Worm (Caenorhabditis elegans) whole organism, late embryonic: ENCODE measurements around the gene cdr-4.

Source experiments
- C08G9.2 ChIP-seq: sonication (generic microtip); optimal IDR thresholded peaks from 2 replicates; lab custom pipeline; 2016; ENCODE audit warnings: mild to moderate bottlenecking, missing genetic modification characterization, moderate library complexity, missing compliant biosample characterization
- C38D4.7 ChIP-seq: fragments of 200-800 bp; sonication (Bioruptor generic); optimal IDR thresholded peaks from 2 replicates; lab custom pipeline; 2018; ENCODE audit warnings: mild to moderate bottlenecking, missing genetic modification characterization, moderate library complexity, missing compliant biosample characterization
- Y22D7AL.16 ChIP-seq: sonication (generic microtip); optimal IDR thresholded peaks from 2 replicates; lab custom pipeline; 2016; ENCODE audit warnings: missing genetic modification characterization, missing compliant biosample characterization
- ceh-14 ChIP-seq: sonication (generic microtip); optimal IDR thresholded peaks from 2 replicates; lab custom pipeline; 2016; ENCODE audit warnings: missing genotype, missing genetic modification characterization, missing compliant biosample characterization
- ceh-19 ChIP-seq: fragments of 200-800 bp; sonication (Bioruptor generic); optimal IDR thresholded peaks from 2 replicates; lab custom pipeline; 2018; ENCODE audit warnings: mild to moderate bottlenecking, missing genetic modification characterization, missing compliant biosample characterization
- ceh-22 ChIP-seq: sonication (generic microtip); optimal IDR thresholded peaks from 2 replicates; lab custom pipeline; 2017; ENCODE audit warnings: missing biosample characterization, missing genetic modification characterization
- ceh-24 ChIP-seq: sonication (generic microtip); optimal IDR thresholded peaks from 2 replicates; lab custom pipeline; 2016; ENCODE audit warnings: mild to moderate bottlenecking, missing genetic modification characterization, missing compliant biosample characterization
- ceh-30 ChIP-seq: fragments of 150-350 bp; optimal IDR thresholded peaks from 2 replicates; lab custom pipeline; 2014; ENCODE audit warnings: missing biosample characterization, missing genetic modification characterization
- ceh-31 ChIP-seq: sonication (generic microtip); optimal IDR thresholded peaks from 2 replicates; lab custom pipeline; 2016; ENCODE audit warnings: missing genetic modification characterization, missing compliant biosample characterization
- dmd-4 ChIP-seq: sonication (generic microtip); optimal IDR thresholded peaks from 2 replicates; lab custom pipeline; 2016; ENCODE audit warnings: borderline replicate concordance, missing genetic modification characterization, missing compliant biosample characterization
- dve-1 ChIP-seq: sonication (generic microtip); optimal IDR thresholded peaks from 2 replicates; lab custom pipeline; 2017; ENCODE audit warnings: antibody characterized with exemption, mild to moderate bottlenecking, missing genetic modification characterization, missing compliant biosample characterization
- elt-4 ChIP-seq: sonication (generic microtip); optimal IDR thresholded peaks from 2 replicates; lab custom pipeline; 2016; ENCODE audit warnings: missing genetic modification characterization, missing compliant biosample characterization
- fax-1 ChIP-seq: sonication (generic microtip); optimal IDR thresholded peaks from 2 replicates; lab custom pipeline; 2016; ENCODE audit warnings: missing genotype, missing genetic modification characterization, missing compliant biosample characterization
- hlh-6 ChIP-seq: sonication (generic microtip); optimal IDR thresholded peaks from 2 replicates; lab custom pipeline; 2016; ENCODE audit warnings: missing genotype, missing genetic modification characterization, missing compliant biosample characterization
- hlh-8 ChIP-seq: sonication (generic microtip); optimal IDR thresholded peaks from 2 replicates; lab custom pipeline; 2016; ENCODE audit warnings: missing genotype, missing genetic modification characterization, missing compliant biosample characterization
- lin-11 ChIP-seq: fragments of 200-800 bp; sonication (Bioruptor generic); optimal IDR thresholded peaks from 2 replicates; lab custom pipeline; 2018; ENCODE audit warnings: mild to moderate bottlenecking, missing genetic modification characterization, missing compliant biosample characterization
- madf-2 ChIP-seq: sonication (generic microtip); optimal IDR thresholded peaks from 2 replicates; lab custom pipeline; 2017; ENCODE audit warnings: missing genetic modification characterization, missing compliant biosample characterization
- pag-3 ChIP-seq: sonication (generic microtip); optimal IDR thresholded peaks from 2 replicates; lab custom pipeline; 2016; ENCODE audit warnings: missing compliant biosample characterization, missing genetic modification characterization, borderline replicate concordance
- pat-9 ChIP-seq: fragments of 200-800 bp; sonication (Bioruptor generic); optimal IDR thresholded peaks from 2 replicates; lab custom pipeline; 2018; ENCODE audit warnings: mild to moderate bottlenecking, missing genetic modification characterization, moderate library complexity, missing compliant biosample characterization
- ref-2 ChIP-seq: sonication (generic microtip); optimal IDR thresholded peaks from 2 replicates; lab custom pipeline; 2016; ENCODE audit warnings: missing genetic modification characterization, missing compliant biosample characterization
- sox-4 ChIP-seq: sonication (generic microtip); optimal IDR thresholded peaks from 2 replicates; lab custom pipeline; 2017; ENCODE audit warnings: mild to moderate bottlenecking, missing genetic modification characterization, inconsistent platforms, missing compliant biosample characterization
- ttx-3 ChIP-seq: sonication (generic microtip); optimal IDR thresholded peaks from 2 replicates; lab custom pipeline; 2016; ENCODE audit warnings: missing genetic modification reagents, missing genetic modification characterization, missing compliant biosample characterization
- ztf-16 ChIP-seq: sonication (generic microtip); optimal IDR thresholded peaks from 2 replicates; lab custom pipeline; 2017; ENCODE audit warnings: missing genetic modification characterization, missing compliant biosample characterization

The cdr-4 gene

DNA sequence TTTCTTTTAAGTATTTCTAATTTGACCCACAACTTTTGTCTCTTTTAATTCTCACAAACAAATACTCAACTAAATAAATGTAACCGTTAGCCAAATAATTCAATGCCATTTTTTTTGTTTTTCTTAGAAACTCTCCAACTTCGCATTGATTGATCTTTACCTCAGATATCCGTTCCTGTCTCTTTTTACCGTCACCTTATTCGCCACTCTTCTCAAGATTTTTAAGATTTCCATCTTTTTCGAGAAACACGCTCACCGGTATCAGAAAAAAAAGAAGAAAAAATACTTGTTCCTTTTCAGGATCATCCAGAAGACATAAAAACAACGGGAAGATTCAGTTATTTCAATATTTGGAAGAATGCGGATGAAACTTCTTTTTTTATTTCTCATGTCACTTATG, 50.1 kb downstream of the cdr-4 start, which contains the start of gene F23H12.5:
Gene F23H12.5 (plus strand): TSS at position 301 of the 400 bp plus-strand sequence.
- TF ChIP-seq Y22D7AL.16 (no peak), madf-2 (tag; lab: Kevin White, UChicago) (no peak), ztf-16 (no peak), ref-2 (tag; lab: Kevin White, UChicago) (no peak), ceh-22 (no peak), hlh-8 (tag; lab: Kevin White, UChicago) (no peak), sox-4 (tag; lab: Kevin White, UChicago) (no peak), ttx-3 (tag; lab: Kevin White, UChicago) (no peak), hlh-6 (tag; lab: Kevin White, UChicago) (no peak), dmd-4 (tag; lab: Kevin White, UChicago) (no peak), lin-11 (tag; lab: Kevin White, UChicago) (no peak), C08G9.2 (tag; lab: Kevin White, UChicago) (no peak), pag-3 (no peak), dve-1 (no peak), C38D4.7 (GFP tag; lab: Kevin White, UChicago) (no peak)
- TF ChIP-seq, all 69 proteins: peak for 0

DNA sequence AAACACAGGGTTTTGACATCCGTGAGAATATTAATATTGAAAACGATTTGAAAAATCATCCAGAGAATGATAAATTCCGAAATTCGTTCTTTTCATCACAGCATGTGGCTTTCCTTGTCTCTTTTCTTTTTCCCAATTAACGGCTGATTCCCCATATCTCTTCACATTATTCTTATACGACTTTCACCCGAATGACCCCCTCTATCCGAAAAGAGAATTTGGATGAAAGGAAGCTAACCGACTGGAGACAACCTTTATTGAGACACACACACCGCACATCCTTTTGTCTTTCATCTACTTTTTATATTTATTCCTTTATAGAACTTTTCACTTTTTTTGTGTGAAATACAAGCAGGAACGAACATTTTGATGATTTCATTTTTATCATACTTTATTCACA, 50.8 kb downstream of the cdr-4 start:
- TF ChIP-seq C38D4.7 (GFP tag; lab: Kevin White, UChicago) (no peak), ceh-24 (tag; lab: Kevin White, UChicago) (no peak), ceh-30 (tag; lab: Kevin White, UChicago) (no peak), pat-9 (no peak), ceh-19 (GFP tag; lab: Kevin White, UChicago) (no peak), fax-1 (tag; lab: Kevin White, UChicago) (no peak), ceh-31 (tag; lab: Kevin White, UChicago) (no peak), ceh-14 (tag; lab: Kevin White, UChicago) (no peak), elt-4 (no peak)
- TF ChIP-seq, all 69 proteins: peak for 0
